Worm (Caenorhabditis elegans): ENCODE results near the gene irld-57.

ce11 chrV:15766122-15766594 is 39.6 kb upstream of the irld-57 start, which contains the start of the genes haf-3 and F57A10.2:
- TF ChIP-seq R02D3.7 (tag; optimal IDR thresholded peaks at IDR 0.05) (peak; percentile 87), lsy-12 (tag; optimal IDR thresholded peaks at IDR 0.05) (peak; percentile 78), elt-3 (tag; optimal IDR thresholded peaks at IDR 0.05) (no peak), aly-2 (tag; optimal IDR thresholded peaks at IDR 0.05) (peak; percentile 30), skn-1 (tag; optimal IDR thresholded peaks at IDR 0.05) (peak; percentile 49), egl-27 (tag; optimal IDR thresholded peaks at IDR 0.05) (peak; percentile 33), ztf-4 (tag; optimal IDR thresholded peaks at IDR 0.05) (peak; percentile 17), elt-2 (tag; optimal IDR thresholded peaks at IDR 0.05) (peak; percentile 58), ZK546.5 (tag; optimal IDR thresholded peaks at IDR 0.05) (peak; percentile 33), ceh-9 (tag; optimal IDR thresholded peaks at IDR 0.05) (no peak)
